Fruit fly (Drosophila melanogaster) whole organism, pupa: ENCODE results near the gene ATPsyndelta.

Experiments
- CG10348 ChIP-seq: fragments of 200-800 bp; sonication (Bioruptor generic); IDR thresholded peaks from 2 replicates; pipeline ENCODE4 v1.3.6; 2022; ENCODE audit warnings: missing biosample characterization, missing genetic modification characterization
- CG13204 ChIP-seq: fragments of 200-800 bp; sonication (Bioruptor generic); optimal IDR thresholded peaks from 2 replicates; lab custom pipeline; 2018; ENCODE audit warnings: missing biosample characterization, mild to moderate bottlenecking, missing genetic modification characterization, moderate library complexity
- CG14655 ChIP-seq: fragments of 200-800 bp; sonication (Bioruptor generic); optimal IDR thresholded peaks from 3 replicates; lab custom pipeline; 2017; ENCODE audit warnings: mild to moderate bottlenecking, missing biosample characterization, missing genetic modification reagents, missing genetic modification characterization
- D1 ChIP-seq: fragments of 200-800 bp; sonication (Bioruptor generic); optimal IDR thresholded peaks from 2 replicates; lab custom pipeline; 2018; ENCODE audit warnings: missing biosample characterization, mild to moderate bottlenecking, missing genetic modification characterization, moderate library complexity
- EcR ChIP-seq: fragments of 200-800 bp; sonication (Bioruptor generic); optimal IDR thresholded peaks from 3 replicates; lab custom pipeline; 2019; ENCODE audit warnings: missing biosample characterization, missing genetic modification characterization, mild to moderate bottlenecking, moderate library complexity, missing genetic modification reagents
- Ets98B ChIP-seq: fragments of 200-800 bp; sonication (Bioruptor generic); IDR thresholded peaks from 2 replicates; pipeline ENCODE4 v1.3.6; 2022; ENCODE audit warnings: missing biosample characterization, missing genetic modification characterization
- Pif1A ChIP-seq: fragments of 200-800 bp; sonication (Bioruptor generic); optimal IDR thresholded peaks from 3 replicates; lab custom pipeline; 2016; ENCODE audit warnings: missing biosample characterization, missing genetic modification characterization
- Snoo ChIP-seq: fragments of 200-800 bp; sonication (Bioruptor generic); optimal IDR thresholded peaks from 3 replicates; lab custom pipeline; 2017; ENCODE audit warnings: missing biosample characterization, mild to moderate bottlenecking, missing genetic modification characterization, inconsistent platforms
- fd96Ca ChIP-seq: fragments of 200-800 bp; sonication (Bioruptor generic); IDR thresholded peaks from 3 replicates; pipeline ENCODE4 v1.3.6; 2022; ENCODE audit warnings: missing biosample characterization, missing genetic modification characterization
- gl ChIP-seq: fragments of 200-800 bp; sonication (Bioruptor generic); optimal IDR thresholded peaks from 2 replicates; lab custom pipeline; 2018; ENCODE audit warnings: missing biosample characterization, mild to moderate bottlenecking, missing genetic modification characterization
- rn ChIP-seq: fragments of 200-800 bp; sonication (Bioruptor generic); IDR thresholded peaks from 2 replicates; pipeline ENCODE4 v1.3.6; 2022; ENCODE audit warnings: missing biosample characterization, missing genetic modification characterization

dm6 chrX:10211128-10211914 lies 1.4 kb upstream of the ATPsyndelta start:
- TF ChIP-seq CG14655, result peak; percentile 94
- peak; percentile 36; the same call in 1 of the 2 replicates for TF ChIP-seq rn
- no peak for TF ChIP-seq fd96Ca (GFP tag; lab: Robert Waterston, UW)
- TF ChIP-seq gl (tag; lab: Kevin White, UChicago), result peak; percentile 23
- no peak for TF ChIP-seq CG13204 (GFP tag; lab: Kevin White, UChicago)
- TF ChIP-seq Pif1A (GFP tag; lab: Kevin White, UChicago), result peak; percentile 78
- peak; percentile 54; the same call in 1 of the 2 replicates for TF ChIP-seq Ets98B
- peak; percentile 87 for TF ChIP-seq Snoo
- no peak for TF ChIP-seq CG10348
- TF ChIP-seq EcR (GFP tag; lab: Kevin White, UChicago), result peak; percentile 99
- peak; percentile 59 for TF ChIP-seq D1
